Fruit fly (Drosophila melanogaster) whole organism, wandering third instar larva: ENCODE results near the gene sesB.
A peak's percentile ranks its signal among the peaks of the same experiment; 100 is the strongest.

Experiments used
- Abd-B ChIP-seq: fragments of >200 bp; optimal IDR thresholded peaks from 2 replicates; lab custom pipeline; 2017; ENCODE audit warnings: missing biosample characterization, missing genetic modification characterization
- CG9705 ChIP-seq: fragments of 200-800 bp; sonication (Bioruptor generic); optimal IDR thresholded peaks from 2 replicates; lab custom pipeline; 2018; ENCODE audit warnings: missing biosample characterization, mild to moderate bottlenecking, missing genetic modification characterization
- CrebA ChIP-seq: fragments of 200-800 bp; sonication (Bioruptor generic); optimal IDR thresholded peaks from 2 replicates; lab custom pipeline; 2016; ENCODE audit warnings: missing biosample characterization, mild to moderate bottlenecking, missing genetic modification characterization, borderline replicate concordance
- Dfd ChIP-seq: fragments of >200 bp; optimal IDR thresholded peaks from 2 replicates; lab custom pipeline; 2017; ENCODE audit warnings: missing biosample characterization, missing genetic modification characterization
- Dif ChIP-seq: fragments of 200-275, 200-300 bp; sonication (Bioruptor generic); optimal IDR thresholded peaks from 2 replicates; lab custom pipeline; 2018; ENCODE audit warnings: missing biosample characterization, missing genetic modification characterization; ENCODE audit not compliant: partially characterized antibody
- Hnf4 ChIP-seq: fragments of 200-800 bp; sonication (Bioruptor generic); optimal IDR thresholded peaks from 2 replicates; lab custom pipeline; 2016; ENCODE audit warnings: missing biosample characterization, mild to moderate bottlenecking, missing genetic modification characterization
- Hr78 ChIP-seq: fragments of >200 bp; optimal IDR thresholded peaks from 2 replicates; lab custom pipeline; 2017; ENCODE audit warnings: missing biosample characterization, missing genetic modification characterization
- Hr83 ChIP-seq: fragments of 200-300 bp; sonication (Bioruptor generic); optimal IDR thresholded peaks from 2 replicates; lab custom pipeline; 2016; ENCODE audit warnings: missing biosample characterization, mild to moderate bottlenecking, missing genetic modification characterization, moderate library complexity; ENCODE audit not compliant: poor library complexity, severe bottlenecking
- Myc ChIP-seq: fragments of >200 bp; optimal IDR thresholded peaks from 2 replicates; lab custom pipeline; 2017
- N ChIP-seq: fragments of >200 bp; optimal IDR thresholded peaks from 2 replicates; lab custom pipeline; 2018; ENCODE audit warnings: missing biosample characterization, missing external identifiers, missing genetic modification characterization
- OdsH ChIP-seq: fragments of 200-800 bp; sonication (Bioruptor generic); optimal IDR thresholded peaks from 2 replicates; lab custom pipeline; 2016; ENCODE audit warnings: missing biosample characterization, mild to moderate bottlenecking, missing genetic modification characterization
- Rel ChIP-seq, 2 experiments: fragments of 200-800 bp; sonication (Bioruptor generic) in 1 of 2; optimal IDR thresholded peaks; 2 replicates in 1 of 2; 3 replicates in 1 of 2; lab custom pipeline; 2016 to 2019; ENCODE audit warnings: mild to moderate bottlenecking in 2 of 2, missing biosample characterization in 2 of 2, missing genetic modification characterization in 2 of 2, moderate library complexity in 1 of 2
- Sp1 ChIP-seq: fragments of 200-800 bp; sonication (Bioruptor generic); optimal IDR thresholded peaks from 3 replicates; lab custom pipeline; 2019; ENCODE audit warnings: missing biosample characterization, mild to moderate bottlenecking, missing genetic modification characterization, moderate library complexity
- br ChIP-seq: fragments of 200-800 bp; sonication (Bioruptor generic); optimal IDR thresholded peaks from 2 replicates; lab custom pipeline; 2016; ENCODE audit warnings: missing biosample characterization, missing genetic modification characterization
- brk ChIP-seq: fragments of 200-800 bp; sonication (Bioruptor generic); optimal IDR thresholded peaks from 2 replicates; lab custom pipeline; 2016; ENCODE audit warnings: missing biosample characterization, mild to moderate bottlenecking, missing genetic modification characterization
- dl ChIP-seq, 2 experiments: fragments of 175-275, 200-275 bp in 1 of 2; fragments of 200-275 bp in 1 of 2; sonication (Bioruptor generic); optimal IDR thresholded peaks; lab custom pipeline; 2018; ENCODE audit warnings: mild to moderate bottlenecking in 2 of 2, missing biosample characterization in 2 of 2, missing genetic modification characterization in 2 of 2, moderate library complexity in 2 of 2; ENCODE audit not compliant: partially characterized antibody in 2 of 2, insufficient read depth in 1 of 2
- dsf ChIP-seq: sonication (Bioruptor generic); optimal IDR thresholded peaks from 2 replicates; lab custom pipeline; 2016; ENCODE audit warnings: missing biosample characterization, missing genetic modification characterization, borderline replicate concordance
- ey ChIP-seq: fragments of 200-800 bp; sonication (Bioruptor generic); optimal IDR thresholded peaks from 2 replicates; lab custom pipeline; 2016; ENCODE audit warnings: missing biosample characterization, missing genetic modification characterization
- foxo ChIP-seq, 2 experiments: fragments of 200-800 bp; sonication (Bioruptor generic); optimal IDR thresholded peaks; 2 replicates in 1 of 2; 3 replicates in 1 of 2; lab custom pipeline; 2016 to 2017; ENCODE audit warnings: missing biosample characterization in 2 of 2, missing genetic modification characterization in 2 of 2
- fru ChIP-seq: fragments of 200-800 bp; sonication (Bioruptor generic); optimal IDR thresholded peaks from 3 replicates; lab custom pipeline; 2016; ENCODE audit warnings: missing biosample characterization, mild to moderate bottlenecking, missing genetic modification characterization
- h ChIP-seq: fragments of 200-800 bp; sonication (Bioruptor generic); optimal IDR thresholded peaks from 3 replicates; lab custom pipeline; 2016; ENCODE audit warnings: missing biosample characterization, mild to moderate bottlenecking, missing genetic modification characterization
- jim ChIP-seq: fragments of 175-275, 200-325 bp; sonication (Bioruptor generic); optimal IDR thresholded peaks from 2 replicates; lab custom pipeline; 2016; ENCODE audit warnings: missing biosample characterization, mild to moderate bottlenecking, missing genetic modification characterization
- lola ChIP-seq: fragments of >200 bp; optimal IDR thresholded peaks from 2 replicates; lab custom pipeline; 2017; ENCODE audit warnings: missing biosample characterization, missing genetic modification characterization
- pan ChIP-seq: fragments of >200 bp; optimal IDR thresholded peaks from 2 replicates; lab custom pipeline; 2017
- psq ChIP-seq: fragments of 200-800 bp; sonication (Bioruptor generic); optimal IDR thresholded peaks from 3 replicates; lab custom pipeline; 2017; ENCODE audit warnings: missing biosample characterization, mild to moderate bottlenecking, missing genetic modification characterization, moderate library complexity
- rgr ChIP-seq: fragments of 200-800 bp; sonication (Bioruptor generic); optimal IDR thresholded peaks from 3 replicates; lab custom pipeline; 2016; ENCODE audit warnings: missing biosample characterization, mild to moderate bottlenecking, missing genetic modification characterization
- sage ChIP-seq: fragments of 200-800 bp; sonication (Bioruptor generic); optimal IDR thresholded peaks from 2 replicates; lab custom pipeline; 2016; ENCODE audit warnings: missing biosample characterization, mild to moderate bottlenecking, missing genetic modification characterization
- sv ChIP-seq: fragments of 200-800 bp; sonication (Bioruptor generic); optimal IDR thresholded peaks from 3 replicates; lab custom pipeline; 2016; ENCODE audit warnings: missing biosample characterization, missing genetic modification characterization
- usp ChIP-seq: fragments of >200 bp; optimal IDR thresholded peaks from 2 replicates; lab custom pipeline; 2017; ENCODE audit warnings: missing biosample characterization, missing genetic modification characterization

Gene sesB

dm6 chrX:10820741-10821140 lies 34.0 kb upstream of the sesB start:
- TF ChIP-seq sage (GFP tag; lab: Kevin White, UChicago) (no peak), Sp1 (GFP tag; lab: Kevin White, UChicago) (no peak), brk (GFP tag; lab: Kevin White, UChicago) (no peak), Myc (lab: Kevin White, UChicago) (no peak), N (GFP tag; lab: Kevin White, UChicago) (no peak), rgr (GFP tag; lab: Kevin White, UChicago) (no peak), usp (GFP tag; lab: Kevin White, UChicago) (no peak), sv (no peak), Hr83 (GFP tag; lab: Kevin White, UChicago) (no peak), jim (GFP tag; lab: Kevin White, UChicago) (no peak), OdsH (no peak), br (GFP tag; lab: Kevin White, UChicago) (no peak), CG9705 (GFP tag; lab: Kevin White, UChicago) (no peak), Hnf4 (GFP tag; lab: Kevin White, UChicago) (no peak), lola (GFP tag; lab: Kevin White, UChicago) (no peak), fru (no peak), h (GFP tag; lab: Kevin White, UChicago) (no peak), pan (no peak)

dm6 chrX:10816856-10817255 lies 30.1 kb upstream of the sesB start:
- peak; percentile 70 for TF ChIP-seq psq (GFP tag; lab: Kevin White, UChicago)
- peak; percentile 89 for TF ChIP-seq fru
- TF ChIP-seq foxo (GFP tag; optimal IDR thresholded peaks at IDR 0.05; lab: Kevin White, UChicago) = no peak
- TF ChIP-seq CrebA (GFP tag; lab: Kevin White, UChicago) = peak; percentile 7

- TF ChIP-seq Hr83 (GFP tag; lab: Kevin White, UChicago) = peak; percentile 13
- peak; percentile 40 to 44 for TF ChIP-seq dl (GFP tag; optimal IDR thresholded peaks at IDR 0.05; lab: Kevin White, UChicago; ENCODE audit: insufficient read depth in 1 of 2, partially characterized antibody in 2 of 2)
- TF ChIP-seq pan = no peak
- peak; percentile 74 for TF ChIP-seq Abd-B (GFP tag; lab: Kevin White, UChicago)
- peak; percentile 41 for TF ChIP-seq fru
- TF ChIP-seq OdsH = peak; percentile 14
- peak; percentile 21 for TF ChIP-seq Rel (GFP tag; optimal IDR thresholded peaks at IDR 0.05; lab: Kevin White, UChicago)
- peak; percentile 20 for TF ChIP-seq Rel (tag; optimal IDR thresholded peaks at IDR 0.05; lab: Kevin White, UChicago)
- peak; percentile 10 for TF ChIP-seq Hnf4 (GFP tag; lab: Kevin White, UChicago)
- TF ChIP-seq sv = no peak
- peak; percentile 58 for TF ChIP-seq CrebA (GFP tag; lab: Kevin White, UChicago)
- no peak for TF ChIP-seq ey (GFP tag; lab: Kevin White, UChicago)
- TF ChIP-seq psq (GFP tag; lab: Kevin White, UChicago) = peak; percentile 76
- peak; percentile 19 for TF ChIP-seq Sp1 (GFP tag; lab: Kevin White, UChicago)
- peak; percentile 85 for TF ChIP-seq Hr78 (GFP tag; lab: Kevin White, UChicago)
- peak; percentile 99 for TF ChIP-seq N (GFP tag; lab: Kevin White, UChicago)
Measured at dm6 chrX:10815511-10816080, 28.8 kb upstream of the sesB start.

dm6 chrX:10814832-10815372 lies 28.1 kb upstream of the sesB start:
- TF ChIP-seq dsf (GFP tag; lab: Kevin White, UChicago) (no peak), Dfd (peak; percentile 3)

dm6 chrX:10814113-10814512 lies 27.4 kb upstream of the sesB start:
- TF ChIP-seq dl (GFP tag; optimal IDR thresholded peaks at IDR 0.05; lab: Kevin White, UChicago; ENCODE audit: insufficient read depth in 1 of 2, partially characterized antibody in 2 of 2) = peak in 1 of 2 experiments; percentile 2
- TF ChIP-seq sage (GFP tag; lab: Kevin White, UChicago) = no peak
- TF ChIP-seq Dif (GFP tag; lab: Kevin White, UChicago) = peak; percentile 35
- TF ChIP-seq Dfd = no peak
